Fruit fly (Drosophila melanogaster): ENCODE data around the gene CG31457.

The CG31457 gene

dm6 chr3R:23120933-23121332 is 6.8 kb downstream of the CG31457 start:
- TF ChIP-seq Sin3A (optimal IDR thresholded peaks at IDR 0.05) = no peak
- no peak for TF ChIP-seq insv (optimal IDR thresholded peaks at IDR 0.05)
- TF ChIP-seq psq (optimal IDR thresholded peaks at IDR 0.05) = no peak
- no peak for TF ChIP-seq h (optimal IDR thresholded peaks at IDR 0.05)
- no peak for TF ChIP-seq Myc (optimal IDR thresholded peaks at IDR 0.05)
- no peak for TF ChIP-seq ttk (optimal IDR thresholded peaks at IDR 0.05)

- TF ChIP-seq Myc (optimal IDR thresholded peaks at IDR 0.05) (no peak), ttk (optimal IDR thresholded peaks at IDR 0.05) (no peak), Sin3A (optimal IDR thresholded peaks at IDR 0.05) (no peak), insv (optimal IDR thresholded peaks at IDR 0.05) (no peak)
These were observed 7.9 kb downstream of the CG31457 start for dm6 chr3R:23119873-23120272.

- no peak for TF ChIP-seq psq (optimal IDR thresholded peaks at IDR 0.05)
- no peak for TF ChIP-seq h (optimal IDR thresholded peaks at IDR 0.05)
- no peak for TF ChIP-seq Myc (optimal IDR thresholded peaks at IDR 0.05)
- TF ChIP-seq Sin3A (optimal IDR thresholded peaks at IDR 0.05) = no peak
These were observed 9.9 kb downstream of the CG31457 start, which contains the start of the genes Rassf and CenB1A for dm6 chr3R:23117683-23118470. Gene Rassf (minus strand): TSS chr3R:23117931. Gene CenB1A (plus strand): TSS chr3R:23118400.

- TF ChIP-seq h (optimal IDR thresholded peaks at IDR 0.05) (no peak), Myc (optimal IDR thresholded peaks at IDR 0.05) (no peak), psq (optimal IDR thresholded peaks at IDR 0.05) (no peak), insv (optimal IDR thresholded peaks at IDR 0.05) (no peak), Sin3A (optimal IDR thresholded peaks at IDR 0.05) (no peak), ttk (optimal IDR thresholded peaks at IDR 0.05) (no peak)
These were observed 15.0 kb downstream of the CG31457 start, which contains the start of gene Cow for dm6 chr3R:23112680-23113362. Gene Cow (minus strand): TSS chr3R:23112730.

- no peak for TF ChIP-seq ttk (optimal IDR thresholded peaks at IDR 0.05)
- no peak for TF ChIP-seq Myc (optimal IDR thresholded peaks at IDR 0.05)
- TF ChIP-seq psq (optimal IDR thresholded peaks at IDR 0.05) = no peak
- no peak for TF ChIP-seq h (optimal IDR thresholded peaks at IDR 0.05)
- TF ChIP-seq Sin3A (optimal IDR thresholded peaks at IDR 0.05) = no peak
- no peak for TF ChIP-seq insv (optimal IDR thresholded peaks at IDR 0.05)
These were observed 17.1 kb downstream of the CG31457 start for dm6 chr3R:23110724-23111123.

- TF ChIP-seq insv (optimal IDR thresholded peaks at IDR 0.05) (no peak), h (optimal IDR thresholded peaks at IDR 0.05) (no peak), ttk (optimal IDR thresholded peaks at IDR 0.05) (no peak), Sin3A (optimal IDR thresholded peaks at IDR 0.05) (no peak), Myc (optimal IDR thresholded peaks at IDR 0.05) (no peak), psq (optimal IDR thresholded peaks at IDR 0.05) (no peak)
These were observed 28.5 kb downstream of the CG31457 start, which contains the start of gene CG6738 for dm6 chr3R:23099233-23099632. Gene CG6738 (plus strand): TSS chr3R:23099533.

- TF ChIP-seq insv (optimal IDR thresholded peaks at IDR 0.05) (no peak), h (optimal IDR thresholded peaks at IDR 0.05) (no peak), psq (optimal IDR thresholded peaks at IDR 0.05) (no peak), ttk (optimal IDR thresholded peaks at IDR 0.05) (no peak), Sin3A (optimal IDR thresholded peaks at IDR 0.05) (no peak), Myc (optimal IDR thresholded peaks at IDR 0.05) (no peak)
These were observed 30.5 kb downstream of the CG31457 start, which contains the start of gene CG6733 for dm6 chr3R:23097197-23097809. Gene CG6733 (plus strand): TSS chr3R:23097728.

- TF ChIP-seq h (optimal IDR thresholded peaks at IDR 0.05) = no peak
- no peak for TF ChIP-seq ttk (optimal IDR thresholded peaks at IDR 0.05)
- TF ChIP-seq Sin3A (optimal IDR thresholded peaks at IDR 0.05) = no peak
- TF ChIP-seq Myc (optimal IDR thresholded peaks at IDR 0.05) = no peak
- TF ChIP-seq insv (optimal IDR thresholded peaks at IDR 0.05) = no peak
- no peak for TF ChIP-seq psq (optimal IDR thresholded peaks at IDR 0.05)
These were observed 32.4 kb downstream of the CG31457 start, which contains the start of gene CG17109 for dm6 chr3R:23095346-23095745. Gene CG17109 (plus strand): TSS chr3R:23095690.

- TF ChIP-seq insv (optimal IDR thresholded peaks at IDR 0.05) (no peak), psq (optimal IDR thresholded peaks at IDR 0.05) (no peak), ttk (optimal IDR thresholded peaks at IDR 0.05) (no peak), Sin3A (optimal IDR thresholded peaks at IDR 0.05) (no peak), Myc (optimal IDR thresholded peaks at IDR 0.05) (no peak), h (optimal IDR thresholded peaks at IDR 0.05) (no peak)
These were observed 36.1 kb downstream of the CG31457 start, which contains the start of the genes CG17110 and CG6726 for dm6 chr3R:23091586-23092228. Gene CG17110 (plus strand): TSS chr3R:23091724. Gene CG6726 (plus strand): TSS chr3R:23091724.

- TF ChIP-seq ttk (optimal IDR thresholded peaks at IDR 0.05) = no peak
- no peak for TF ChIP-seq psq (optimal IDR thresholded peaks at IDR 0.05)
- no peak for TF ChIP-seq insv (optimal IDR thresholded peaks at IDR 0.05)
- TF ChIP-seq h (optimal IDR thresholded peaks at IDR 0.05) = no peak
- TF ChIP-seq Myc (optimal IDR thresholded peaks at IDR 0.05) = no peak
- TF ChIP-seq Sin3A (optimal IDR thresholded peaks at IDR 0.05) = no peak
These were observed 39.5 kb downstream of the CG31457 start for dm6 chr3R:23088252-23088651.

dm6 chr3R:23081265-23081664 is 46.5 kb downstream of the CG31457 start:
- TF ChIP-seq Myc (optimal IDR thresholded peaks at IDR 0.05) (no peak), psq (optimal IDR thresholded peaks at IDR 0.05) (no peak), h (optimal IDR thresholded peaks at IDR 0.05) (no peak), Sin3A (optimal IDR thresholded peaks at IDR 0.05) (no peak), ttk (optimal IDR thresholded peaks at IDR 0.05) (no peak), insv (optimal IDR thresholded peaks at IDR 0.05) (no peak)

Measured in Kc167 (cell line).